Fruit fly (Drosophila melanogaster) whole organism, pupa: ENCODE results near the gene CG14362.

Experiments
- CG10348 ChIP-seq: fragments of 200-800 bp; sonication (Bioruptor generic); IDR thresholded peaks from 2 replicates; pipeline ENCODE4 v1.3.6; 2022; ENCODE audit warnings: missing biosample characterization, missing genetic modification characterization
- CG12605 ChIP-seq: fragments of 200-800 bp; sonication (Bioruptor generic); IDR thresholded peaks from 2 replicates; pipeline ENCODE4 v1.3.6; 2022; ENCODE audit warnings: missing biosample characterization, missing genetic modification characterization
- CG13204 ChIP-seq: fragments of 200-800 bp; sonication (Bioruptor generic); optimal IDR thresholded peaks from 2 replicates; lab custom pipeline; 2018; ENCODE audit warnings: missing biosample characterization, mild to moderate bottlenecking, missing genetic modification characterization, moderate library complexity
- CG14655 ChIP-seq: fragments of 200-800 bp; sonication (Bioruptor generic); optimal IDR thresholded peaks from 3 replicates; lab custom pipeline; 2017; ENCODE audit warnings: mild to moderate bottlenecking, missing biosample characterization, missing genetic modification reagents, missing genetic modification characterization
- CG15710 ChIP-seq: fragments of 200-800 bp; sonication (Bioruptor generic); optimal IDR thresholded peaks from 2 replicates; lab custom pipeline; 2018; ENCODE audit warnings: missing biosample characterization, mild to moderate bottlenecking, missing genetic modification characterization, moderate library complexity
- CG17806 ChIP-seq: fragments of 200-800 bp; sonication (Bioruptor generic); optimal IDR thresholded peaks from 2 replicates; lab custom pipeline; 2018; ENCODE audit warnings: missing biosample characterization, mild to moderate bottlenecking, missing genetic modification characterization, moderate library complexity
- CG32121 ChIP-seq: fragments of 200-800 bp; sonication (Bioruptor generic); IDR thresholded peaks from 2 replicates; pipeline ENCODE4 v1.3.6; 2022; ENCODE audit warnings: missing biosample characterization, missing genetic modification characterization
- CG34367 ChIP-seq: fragments of 200-800 bp; sonication (Bioruptor generic); optimal IDR thresholded peaks from 2 replicates; lab custom pipeline; 2018; ENCODE audit warnings: missing biosample characterization, mild to moderate bottlenecking, missing genetic modification characterization
- CG4496 ChIP-seq: fragments of 200-800 bp; sonication (Bioruptor generic); IDR thresholded peaks from 3 replicates; pipeline ENCODE4 v1.3.6; 2022; ENCODE audit warnings: missing biosample characterization, missing genetic modification characterization
- CG8159 ChIP-seq: fragments of 200-800 bp; sonication (Bioruptor generic); optimal IDR thresholded peaks from 3 replicates; lab custom pipeline; 2018; ENCODE audit warnings: missing biosample characterization, mild to moderate bottlenecking, missing genetic modification characterization, moderate library complexity
- CG8301 ChIP-seq: fragments of 200-800 bp; sonication (Bioruptor generic); optimal IDR thresholded peaks from 2 replicates; lab custom pipeline; 2018; ENCODE audit warnings: missing biosample characterization, mild to moderate bottlenecking, missing genetic modification characterization
- CG9948 ChIP-seq: fragments of 200-800 bp; sonication (Bioruptor generic); optimal IDR thresholded peaks from 2 replicates; lab custom pipeline; 2018; ENCODE audit warnings: missing biosample characterization, mild to moderate bottlenecking, missing genetic modification characterization, moderate library complexity
- D1 ChIP-seq: fragments of 200-800 bp; sonication (Bioruptor generic); optimal IDR thresholded peaks from 2 replicates; lab custom pipeline; 2018; ENCODE audit warnings: missing biosample characterization, mild to moderate bottlenecking, missing genetic modification characterization, moderate library complexity
- EcR ChIP-seq: fragments of 200-800 bp; sonication (Bioruptor generic); optimal IDR thresholded peaks from 3 replicates; lab custom pipeline; 2019; ENCODE audit warnings: missing biosample characterization, missing genetic modification characterization, mild to moderate bottlenecking, moderate library complexity, missing genetic modification reagents
- Ets98B ChIP-seq: fragments of 200-800 bp; sonication (Bioruptor generic); IDR thresholded peaks from 2 replicates; pipeline ENCODE4 v1.3.6; 2022; ENCODE audit warnings: missing biosample characterization, missing genetic modification characterization
- Pif1A ChIP-seq: fragments of 200-800 bp; sonication (Bioruptor generic); optimal IDR thresholded peaks from 3 replicates; lab custom pipeline; 2016; ENCODE audit warnings: missing biosample characterization, missing genetic modification characterization
- Pif1B ChIP-seq: fragments of 200-800 bp; sonication (Bioruptor generic); optimal IDR thresholded peaks from 3 replicates; lab custom pipeline; 2016; ENCODE audit warnings: missing biosample characterization, missing genetic modification characterization
- Snoo ChIP-seq: fragments of 200-800 bp; sonication (Bioruptor generic); optimal IDR thresholded peaks from 3 replicates; lab custom pipeline; 2017; ENCODE audit warnings: missing biosample characterization, mild to moderate bottlenecking, missing genetic modification characterization, inconsistent platforms
- fd96Ca ChIP-seq: fragments of 200-800 bp; sonication (Bioruptor generic); IDR thresholded peaks from 3 replicates; pipeline ENCODE4 v1.3.6; 2022; ENCODE audit warnings: missing biosample characterization, missing genetic modification characterization
- gl ChIP-seq: fragments of 200-800 bp; sonication (Bioruptor generic); optimal IDR thresholded peaks from 2 replicates; lab custom pipeline; 2018; ENCODE audit warnings: missing biosample characterization, mild to moderate bottlenecking, missing genetic modification characterization
- rn ChIP-seq: fragments of 200-800 bp; sonication (Bioruptor generic); IDR thresholded peaks from 2 replicates; pipeline ENCODE4 v1.3.6; 2022; ENCODE audit warnings: missing biosample characterization, missing genetic modification characterization

CG14362 gene

dm6 chr3R:13807330-13807729, 47.9 kb downstream of the CG14362 start:
- TF ChIP-seq EcR (GFP tag; lab: Kevin White, UChicago) (peak; percentile 97), CG17806 (tag; lab: Kevin White, UChicago) (no peak), CG15710 (no peak)

- TF ChIP-seq CG4496 (GFP tag; lab: Robert Waterston, UW) (peak; percentile 35; the same call in 2 of the 3 replicates), Pif1A (GFP tag; lab: Kevin White, UChicago) (peak; percentile 60), Pif1B (GFP tag; lab: Kevin White, UChicago) (peak; percentile 39), CG8159 (tag; lab: Kevin White, UChicago) (peak; percentile 34), CG10348 (GFP tag; lab: Robert Waterston, UW) (no peak), gl (tag; lab: Kevin White, UChicago) (no peak), CG14655 (peak; percentile 78), fd96Ca (no peak), CG8301 (peak; percentile 61), CG15710 (peak; percentile 25), CG9948 (tag; lab: Kevin White, UChicago) (peak; percentile 51), rn (GFP tag; lab: Robert Waterston, UW) (no peak), CG34367 (peak; percentile 20), CG12605 (GFP tag; lab: Robert Waterston, UW) (peak; percentile 54), D1 (tag; lab: Kevin White, UChicago) (no peak), Ets98B (GFP tag; lab: Robert Waterston, UW) (no peak; the same call in 1 of the 2 replicates), EcR (GFP tag; lab: Kevin White, UChicago) (no peak), Snoo (tag; lab: Kevin White, UChicago) (peak; percentile 23), CG32121 (GFP tag; lab: Robert Waterston, UW) (peak; percentile 49), CG13204 (GFP tag; lab: Kevin White, UChicago) (no peak), CG17806 (tag; lab: Kevin White, UChicago) (peak; percentile 21)
These were observed 48.6 kb downstream of the CG14362 start for dm6 chr3R:13806710-13807093.

dm6 chr3R:13806032-13806709, 49.1 kb downstream of the CG14362 start:
- TF ChIP-seq Pif1B (GFP tag; lab: Kevin White, UChicago) (no peak), EcR (GFP tag; lab: Kevin White, UChicago) (peak; percentile 92), Ets98B (GFP tag; lab: Robert Waterston, UW) (peak; percentile 5; the same call in 1 of the 2 replicates)

dm6 chr3R:13804971-13805603, 50.2 kb downstream of the CG14362 start:
- TF ChIP-seq Ets98B (GFP tag; lab: Robert Waterston, UW) (0 out of 2 replicates have a peak, but pooled peaks have one; percentile 15), CG8159 (tag; lab: Kevin White, UChicago) (no peak), CG32121 (GFP tag; lab: Robert Waterston, UW) (peak; percentile 42; the same call in 1 of the 2 replicates)
